Worm (Caenorhabditis elegans) whole organism, L4 larva: Measurements from ENCODE around the gene afmd-2.

Experiments used
- ama-1 ChIP-seq: fragments of 150-350 bp; optimal IDR thresholded peaks from 2 replicates; lab custom pipeline; 2014; ENCODE audit warnings: inconsistent platforms, mixed read lengths
- ces-1 ChIP-seq: fragments of 150-350 bp; sonication (generic microtip); optimal IDR thresholded peaks from 4 replicates; lab custom pipeline; 2014; ENCODE audit warnings: missing biosample characterization, missing genetic modification reagents, missing genetic modification characterization
- ctbp-1 ChIP-seq: fragments of 200-800 bp; sonication (Bioruptor generic); IDR thresholded peaks from 2 replicates; pipeline ENCODE4 v1.3.6; 2022; ENCODE audit warnings: missing genetic modification reagents, missing genetic modification characterization, missing compliant biosample characterization
- dpl-1 ChIP-seq: fragments of 150-350 bp; optimal IDR thresholded peaks from 2 replicates; lab custom pipeline; 2014; ENCODE audit warnings: missing biosample characterization, missing genetic modification reagents, missing genetic modification characterization
- hif-1 ChIP-seq, 2 experiments: sonication (generic microtip); optimal IDR thresholded peaks; 2 replicates each; lab custom pipeline; 2016 to 2017; ENCODE audit warnings: missing compliant biosample characterization in 2 of 2, missing genetic modification characterization in 2 of 2, missing genetic modification reagents in 2 of 2, missing genotype in 2 of 2, mild to moderate bottlenecking in 1 of 2
- lin-13 ChIP-seq: fragments of 150-350 bp; optimal IDR thresholded peaks from 2 replicates; lab custom pipeline; 2014; ENCODE audit warnings: missing biosample characterization, missing genetic modification reagents, missing genetic modification characterization
- mep-1 ChIP-seq: fragments of 150-350 bp; sonication (generic microtip); optimal IDR thresholded peaks from 3 replicates; lab custom pipeline; 2014; ENCODE audit warnings: missing biosample characterization, missing genetic modification characterization
- nhr-237 ChIP-seq: sonication (generic microtip); optimal IDR thresholded peaks from 2 replicates; lab custom pipeline; 2017; ENCODE audit warnings: missing biosample characterization, missing genetic modification characterization
- nhr-6 ChIP-seq: fragments of 150-350 bp; optimal IDR thresholded peaks from 2 replicates; lab custom pipeline; 2014; ENCODE audit warnings: missing biosample characterization, missing genetic modification characterization
- nhr-76 ChIP-seq: fragments of 150-350 bp; optimal IDR thresholded peaks from 2 replicates; lab custom pipeline; 2014; ENCODE audit warnings: missing biosample characterization, missing genetic modification characterization
- pha-4 ChIP-seq, 2 experiments: fragments of 150-350 bp in 1 of 2; fragments of 200-800 bp in 1 of 2; sonication (Bioruptor generic) in 1 of 2; IDR thresholded peaks in 1 of 2; optimal IDR thresholded peaks in 1 of 2; 2 replicates each; pipeline versions ENCODE4 v1.3.6 to Lab custom; 2014 to 2022; ENCODE audit warnings: missing genetic modification characterization in 2 of 2, missing genetic modification reagents in 2 of 2, missing biosample characterization in 1 of 2, missing compliant biosample characterization in 1 of 2
- spr-3 ChIP-seq: fragments of 200-800 bp; sonication (Bioruptor generic); optimal IDR thresholded peaks from 2 replicates; lab custom pipeline; 2018; ENCODE audit warnings: mild to moderate bottlenecking, missing genetic modification characterization, missing compliant biosample characterization

DNA sequence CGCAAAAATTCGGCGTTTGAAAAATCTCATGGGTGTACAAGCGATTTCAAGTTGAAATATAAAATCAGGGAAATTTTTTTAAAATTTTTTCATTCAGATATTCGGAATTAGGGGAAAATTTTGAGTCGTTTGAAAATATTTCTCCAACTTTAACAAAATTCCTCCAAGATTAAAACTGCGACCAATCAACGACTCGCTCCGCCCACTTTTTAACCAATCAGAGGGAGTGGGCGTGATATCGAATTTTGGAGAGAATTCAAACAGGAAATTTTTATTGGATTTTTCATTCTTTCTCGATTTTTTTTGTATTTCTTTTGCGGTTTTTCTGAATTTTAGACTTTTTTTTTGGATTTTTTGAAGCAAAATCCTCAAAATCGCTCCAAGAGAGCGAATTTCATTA lies 16.2 kb downstream of the afmd-2 start:
- TF ChIP-seq ama-1 (lab: Kevin White, UChicago), result no peak
- TF ChIP-seq spr-3 (GFP tag; lab: Kevin White, UChicago), result no peak
- TF ChIP-seq nhr-237 (tag; lab: Kevin White, UChicago), result no peak
- no peak for TF ChIP-seq pha-4 (GFP tag; IDR thresholded peaks at IDR 0.05; lab: Robert Waterston, UW)
- no peak for TF ChIP-seq pha-4 (tag; optimal IDR thresholded peaks at IDR 0.05; lab: Kevin White, UChicago)
- no peak for TF ChIP-seq nhr-76
- TF ChIP-seq mep-1 (tag; lab: Kevin White, UChicago), result no peak
- no peak for TF ChIP-seq hif-1 (tag; optimal IDR thresholded peaks at IDR 0.05; lab: Kevin White, UChicago)
- TF ChIP-seq dpl-1, result no peak
- no peak for TF ChIP-seq nhr-6 (tag; lab: Kevin White, UChicago)
- TF ChIP-seq ces-1 (GFP tag; lab: Kevin White, UChicago), result no peak
- no peak for TF ChIP-seq ctbp-1 (GFP tag; lab: Robert Waterston, UW)
- no peak for TF ChIP-seq lin-13 (GFP tag; lab: Kevin White, UChicago)
